Fruit fly (Drosophila melanogaster): ENCODE results near the gene CG9727.

DNA sequence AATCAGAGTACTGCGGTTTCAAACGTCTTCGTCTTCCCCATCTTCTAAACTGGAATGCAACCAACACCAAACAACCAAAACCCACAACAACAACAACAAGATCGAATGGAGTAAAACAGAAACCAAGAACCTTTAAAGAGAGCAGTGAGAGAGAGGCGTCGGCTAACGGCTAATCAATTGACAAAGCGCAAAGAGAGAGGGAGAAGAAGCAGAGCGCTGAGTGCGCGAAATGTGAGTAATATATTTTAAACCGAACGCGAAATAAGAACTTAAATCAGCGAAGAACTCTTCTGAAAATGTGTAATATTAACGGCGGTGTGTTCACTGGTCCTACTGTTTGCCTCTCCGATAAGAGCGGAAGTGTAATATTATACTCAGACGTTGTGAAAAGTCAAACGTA, 48.9 kb downstream of the CG9727 start:
- TF ChIP-seq CG8478 (optimal IDR thresholded peaks at IDR 0.05) (no peak), CTCF (optimal IDR thresholded peaks at IDR 0.05) (no peak)
